Worm (Caenorhabditis elegans) whole organism, L4 larva: ENCODE results near the gene fbxc-23.

Experiments used
- D1046.2 ChIP-seq: fragments of 200-800 bp; sonication (Bioruptor generic); IDR thresholded peaks from 2 replicates; pipeline ENCODE4 v1.3.6; 2022; ENCODE audit warnings: missing genetic modification characterization, missing compliant biosample characterization
- F26F4.8 ChIP-seq: fragments of 200-800 bp; sonication (Bioruptor generic); conservative IDR thresholded peaks from 2 replicates; pipeline ENCODE4 v1.3.6; 2022; ENCODE audit warnings: missing genetic modification characterization, missing compliant biosample characterization
- F37D6.2 ChIP-seq: sonication (generic microtip); optimal IDR thresholded peaks from 2 replicates; lab custom pipeline; 2016; ENCODE audit warnings: mild to moderate bottlenecking, missing genetic modification characterization, missing compliant biosample characterization
- T20F7.1 ChIP-seq: fragments of 200-800 bp; sonication (Bioruptor generic); optimal IDR thresholded peaks from 2 replicates; lab custom pipeline; 2018; ENCODE audit warnings: mild to moderate bottlenecking, missing genetic modification characterization, missing compliant biosample characterization
- Y105C5A.15 ChIP-seq: fragments of 200-800 bp; sonication (Bioruptor generic); IDR thresholded peaks from 2 replicates; pipeline ENCODE4 v1.3.6; 2022; ENCODE audit warnings: missing genetic modification characterization, missing compliant biosample characterization
- Y5F2A.4 ChIP-seq: fragments of 200-800 bp; sonication (Bioruptor generic); optimal IDR thresholded peaks from 2 replicates; lab custom pipeline; 2018; ENCODE audit warnings: mild to moderate bottlenecking, missing genetic modification characterization, missing compliant biosample characterization
- aha-1 ChIP-seq: fragments of 150-350 bp; peaks from one replicate; lab custom pipeline; 2014; ENCODE audit warnings: missing biosample characterization, missing genetic modification characterization
- ama-1 ChIP-seq: fragments of 150-350 bp; optimal IDR thresholded peaks from 2 replicates; lab custom pipeline; 2014; ENCODE audit warnings: inconsistent platforms, mixed read lengths
- arid-1 ChIP-seq: fragments of 200-800 bp; sonication (Bioruptor generic); conservative IDR thresholded peaks from 2 replicates; pipeline ENCODE4 v1.3.6; 2022; ENCODE audit warnings: missing genetic modification reagents, missing genetic modification characterization, missing compliant biosample characterization
- attf-4 ChIP-seq: sonication (generic microtip); optimal IDR thresholded peaks from 3 replicates; lab custom pipeline; 2017; ENCODE audit warnings: missing biosample characterization, missing genetic modification characterization
- ceh-28 ChIP-seq: fragments of 150-350 bp; optimal IDR thresholded peaks from 2 replicates; lab custom pipeline; 2014; ENCODE audit warnings: missing biosample characterization, missing genetic modification reagents, missing genetic modification characterization
- ceh-62 ChIP-seq: sonication (generic microtip); optimal IDR thresholded peaks from 2 replicates; lab custom pipeline; 2017; ENCODE audit warnings: missing biosample characterization, missing genetic modification characterization
- ceh-82 ChIP-seq: sonication (generic microtip); optimal IDR thresholded peaks from 2 replicates; lab custom pipeline; 2017; ENCODE audit warnings: missing biosample characterization, missing genetic modification characterization
- daf-12 ChIP-seq: fragments of 150-350 bp; optimal IDR thresholded peaks from 2 replicates; lab custom pipeline; 2014; ENCODE audit warnings: missing biosample characterization, missing genetic modification reagents, missing genetic modification characterization
- daf-16 ChIP-seq, 3 experiments: sonication (generic microtip); optimal IDR thresholded peaks; 2 replicates each; lab custom pipeline; 2016 to 2017; ENCODE audit warnings: missing genetic modification characterization in 3 of 3, missing genetic modification reagents in 3 of 3, mild to moderate bottlenecking in 2 of 3, missing compliant biosample characterization in 2 of 3, missing biosample characterization in 1 of 3, moderate library complexity in 1 of 3
- daf-19 ChIP-seq: fragments of 200-800 bp; sonication (Bioruptor generic); conservative IDR thresholded peaks from 2 replicates; pipeline ENCODE4 v1.3.6; 2022; ENCODE audit warnings: missing genetic modification characterization, missing compliant biosample characterization
- dmd-6 ChIP-seq: fragments of 200-800 bp; sonication (Bioruptor generic); IDR thresholded peaks from 2 replicates; pipeline ENCODE4 v1.3.6; 2022; ENCODE audit warnings: missing genetic modification reagents, missing genetic modification characterization, missing compliant biosample characterization
- dmd-8 ChIP-seq: fragments of 200-800 bp; sonication (Bioruptor generic); IDR thresholded peaks from 2 replicates; pipeline ENCODE4 v1.3.6; 2022; ENCODE audit warnings: missing genetic modification characterization, missing compliant biosample characterization
- dve-1 ChIP-seq: sonication (generic microtip); optimal IDR thresholded peaks from 2 replicates; lab custom pipeline; 2017; ENCODE audit warnings: antibody characterized with exemption, mild to moderate bottlenecking, missing genetic modification characterization, missing compliant biosample characterization; ENCODE audit not compliant: insufficient read depth
- egl-27 ChIP-seq: sonication (generic microtip); optimal IDR thresholded peaks from 3 replicates; lab custom pipeline; 2017; ENCODE audit warnings: missing biosample characterization, missing genetic modification reagents, missing genetic modification characterization
- hif-1 ChIP-seq, 2 experiments: sonication (generic microtip); optimal IDR thresholded peaks; 2 replicates each; lab custom pipeline; 2016 to 2017; ENCODE audit warnings: missing compliant biosample characterization in 2 of 2, missing genetic modification characterization in 2 of 2, missing genetic modification reagents in 2 of 2, missing genotype in 2 of 2, mild to moderate bottlenecking in 1 of 2
- hlh-11 ChIP-seq: fragments of 200-800 bp; sonication (Bioruptor generic); optimal IDR thresholded peaks from 2 replicates; lab custom pipeline; 2018; ENCODE audit warnings: mild to moderate bottlenecking, missing genetic modification characterization, missing compliant biosample characterization
- hlh-30 ChIP-seq: sonication (generic microtip); optimal IDR thresholded peaks from 2 replicates; lab custom pipeline; 2017; ENCODE audit warnings: antibody characterized with exemption, mild to moderate bottlenecking, missing genetic modification characterization, missing compliant biosample characterization; ENCODE audit not compliant: insufficient read depth
- hmg-1.1 ChIP-seq: fragments of 200-800 bp; sonication (Bioruptor generic); IDR thresholded peaks from 2 replicates; pipeline ENCODE4 v1.3.6; 2022; ENCODE audit warnings: missing genetic modification reagents, missing genetic modification characterization, missing compliant biosample characterization
- jun-1 ChIP-seq: fragments of 150-350 bp; optimal IDR thresholded peaks from 2 replicates; lab custom pipeline; 2014; ENCODE audit warnings: missing biosample characterization, missing genetic modification reagents, missing genetic modification characterization
- lim-7 ChIP-seq: fragments of 200-800 bp; sonication (Bioruptor generic); IDR thresholded peaks from 2 replicates; pipeline ENCODE4 v1.3.6; 2022; ENCODE audit warnings: missing genetic modification characterization, missing compliant biosample characterization
- lin-13 ChIP-seq: fragments of 150-350 bp; optimal IDR thresholded peaks from 2 replicates; lab custom pipeline; 2014; ENCODE audit warnings: missing biosample characterization, missing genetic modification reagents, missing genetic modification characterization
- lin-15B ChIP-seq: fragments of 150-350 bp; sonication (generic microtip); optimal IDR thresholded peaks from 3 replicates; lab custom pipeline; 2014; ENCODE audit warnings: missing biosample characterization, missing genetic modification characterization
- lir-3 ChIP-seq: sonication (generic microtip); optimal IDR thresholded peaks from 2 replicates; lab custom pipeline; 2016; ENCODE audit warnings: mild to moderate bottlenecking, missing genetic modification characterization, missing compliant biosample characterization
- mdt-29 ChIP-seq: fragments of 200-800 bp; sonication (Bioruptor generic); IDR thresholded peaks from 2 replicates; pipeline ENCODE4 v1.3.6; 2022; ENCODE audit warnings: missing genetic modification reagents, missing genetic modification characterization, missing compliant biosample characterization
- mep-1 ChIP-seq: fragments of 150-350 bp; sonication (generic microtip); optimal IDR thresholded peaks from 3 replicates; lab custom pipeline; 2014; ENCODE audit warnings: missing biosample characterization, missing genetic modification characterization
- mxl-3 ChIP-seq: fragments of 200-800 bp; sonication (Bioruptor generic); optimal IDR thresholded peaks from 2 replicates; lab custom pipeline; 2018; ENCODE audit warnings: mild to moderate bottlenecking, missing genetic modification characterization, missing compliant biosample characterization
- nhr-10 ChIP-seq: fragments of 150-350 bp; optimal IDR thresholded peaks from 2 replicates; lab custom pipeline; 2014; ENCODE audit warnings: missing biosample characterization, missing genetic modification characterization
- nhr-102 ChIP-seq: sonication (generic microtip); optimal IDR thresholded peaks from 2 replicates; lab custom pipeline; 2016; ENCODE audit warnings: mild to moderate bottlenecking, missing genetic modification characterization, moderate library complexity, missing compliant biosample characterization
- nhr-237 ChIP-seq: sonication (generic microtip); optimal IDR thresholded peaks from 2 replicates; lab custom pipeline; 2017; ENCODE audit warnings: missing biosample characterization, missing genetic modification characterization
- nhr-42 ChIP-seq: fragments of 200-800 bp; sonication (Bioruptor generic); IDR thresholded peaks from 2 replicates; pipeline ENCODE4 v1.3.6; 2022; ENCODE audit warnings: missing genetic modification characterization, missing compliant biosample characterization
- nhr-48 ChIP-seq: sonication (generic microtip); optimal IDR thresholded peaks from 2 replicates; lab custom pipeline; 2016; ENCODE audit warnings: mild to moderate bottlenecking, missing genetic modification characterization, missing compliant biosample characterization
- nhr-6 ChIP-seq: fragments of 150-350 bp; optimal IDR thresholded peaks from 2 replicates; lab custom pipeline; 2014; ENCODE audit warnings: missing biosample characterization, missing genetic modification characterization
- pha-4 ChIP-seq, 2 experiments: fragments of 150-350 bp in 1 of 2; fragments of 200-800 bp in 1 of 2; sonication (Bioruptor generic) in 1 of 2; IDR thresholded peaks in 1 of 2; optimal IDR thresholded peaks in 1 of 2; 2 replicates each; pipeline versions ENCODE4 v1.3.6 to Lab custom; 2014 to 2022; ENCODE audit warnings: missing genetic modification characterization in 2 of 2, missing genetic modification reagents in 2 of 2, missing biosample characterization in 1 of 2, missing compliant biosample characterization in 1 of 2
- saeg-2 ChIP-seq: fragments of 200-800 bp; sonication (Bioruptor generic); IDR thresholded peaks from 2 replicates; pipeline ENCODE4 v1.3.6; 2022; ENCODE audit warnings: missing genetic modification reagents, missing genetic modification characterization, missing compliant biosample characterization
- sdz-12 ChIP-seq: fragments of 200-800 bp; sonication (Bioruptor generic); optimal IDR thresholded peaks from 2 replicates; lab custom pipeline; 2018; ENCODE audit warnings: mild to moderate bottlenecking, missing genetic modification characterization, missing compliant biosample characterization
- set-16 ChIP-seq: fragments of 200-800 bp; sonication (Bioruptor generic); IDR thresholded peaks from 2 replicates; pipeline ENCODE4 v1.3.6; 2022; ENCODE audit warnings: missing genetic modification reagents, missing genetic modification characterization, missing compliant biosample characterization
- snpc-1.2 ChIP-seq: fragments of 200-800 bp; sonication (Bioruptor generic); IDR thresholded peaks from 2 replicates; pipeline ENCODE4 v1.3.6; 2022; ENCODE audit warnings: missing genetic modification reagents, missing genetic modification characterization, missing compliant biosample characterization
- spr-1 ChIP-seq: sonication (generic microtip); optimal IDR thresholded peaks from 2 replicates; lab custom pipeline; 2016; ENCODE audit warnings: mild to moderate bottlenecking, missing genetic modification characterization, missing compliant biosample characterization
- tag-97 ChIP-seq: fragments of 200-800 bp; sonication (Bioruptor generic); IDR thresholded peaks from 2 replicates; pipeline ENCODE4 v1.3.6; 2022; ENCODE audit warnings: missing genetic modification characterization, missing compliant biosample characterization
- unc-130 ChIP-seq: sonication (generic microtip); optimal IDR thresholded peaks from 2 replicates; lab custom pipeline; 2016; ENCODE audit warnings: missing genetic modification reagents, missing genetic modification characterization, missing compliant biosample characterization
- unc-62 ChIP-seq, 3 experiments: fragments of 150-350 bp in 1 of 3; sonication (generic microtip); optimal IDR thresholded peaks in 2 of 3; peaks in 1 of 3; 1 replicate in 1 of 3; 2 replicates in 2 of 3; lab custom pipeline; 2014 to 2017; ENCODE audit warnings: missing biosample characterization in 3 of 3, missing genetic modification characterization in 3 of 3, missing genetic modification reagents in 3 of 3, missing genotype in 1 of 3
- vab-7 ChIP-seq: fragments of 200-800 bp; sonication (Bioruptor generic); IDR thresholded peaks from 2 replicates; pipeline ENCODE4 v1.3.6; 2022; ENCODE audit warnings: missing genetic modification reagents, missing genetic modification characterization, missing compliant biosample characterization
- zfp-2 ChIP-seq: sonication (generic microtip); optimal IDR thresholded peaks from 2 replicates; lab custom pipeline; 2016; ENCODE audit warnings: mild to moderate bottlenecking, missing genetic modification characterization, missing compliant biosample characterization

The fbxc-23 gene

ce11 chrII:13638576-13638975, 42.2 kb upstream of the fbxc-23 start (continued):
- TF ChIP-seq jun-1 (tag; lab: Kevin White, UChicago) (no peak), F37D6.2 (tag; lab: Kevin White, UChicago) (no peak), dmd-8 (no peak), snpc-1.2 (GFP tag; lab: Robert Waterston, UW) (no peak), tag-97 (GFP tag; lab: Robert Waterston, UW) (no peak), lir-3 (tag; lab: Kevin White, UChicago) (no peak), dve-1 (peak; percentile 82), daf-19 (no peak), D1046.2 (GFP tag; lab: Robert Waterston, UW) (no peak), aha-1 (peak; percentile 100), vab-7 (GFP tag; lab: Robert Waterston, UW) (no peak), ceh-62 (no peak), sdz-12 (GFP tag; lab: Kevin White, UChicago) (no peak), pha-4 (GFP tag; IDR thresholded peaks at IDR 0.05; lab: Robert Waterston, UW) (no peak), pha-4 (tag; optimal IDR thresholded peaks at IDR 0.05; lab: Kevin White, UChicago) (no peak), ceh-82 (no peak), nhr-10 (tag; lab: Kevin White, UChicago) (no peak), spr-1 (tag; lab: Kevin White, UChicago) (peak; percentile 17), Y105C5A.15 (no peak), mep-1 (tag; lab: Kevin White, UChicago) (peak; percentile 54), nhr-6 (tag; lab: Kevin White, UChicago) (peak; percentile 11), nhr-102 (peak; percentile 14), attf-4 (tag; lab: Kevin White, UChicago) (no peak), zfp-2 (tag; lab: Kevin White, UChicago) (no peak), hmg-1.1 (GFP tag; lab: Robert Waterston, UW) (no peak), arid-1 (GFP tag; lab: Robert Waterston, UW) (no peak), daf-12 (tag; lab: Kevin White, UChicago) (no peak), lin-13 (GFP tag; lab: Kevin White, UChicago) (peak; percentile 16), dmd-6 (GFP tag; lab: Robert Waterston, UW) (peak; percentile 25), ama-1 (lab: Kevin White, UChicago) (no peak), mdt-29 (GFP tag; lab: Robert Waterston, UW) (no peak), nhr-48 (tag; lab: Kevin White, UChicago) (peak; percentile 87), saeg-2 (GFP tag; lab: Robert Waterston, UW) (no peak), ceh-28 (peak; percentile 55), lim-7 (GFP tag; lab: Robert Waterston, UW) (no peak), nhr-237 (tag; lab: Kevin White, UChicago) (no peak), unc-130 (GFP tag; lab: Kevin White, UChicago) (no peak), mxl-3 (GFP tag; lab: Kevin White, UChicago) (peak; percentile 53), daf-16 (GFP tag; optimal IDR thresholded peaks at IDR 0.05; lab: Kevin White, UChicago) (no peak), daf-16 (tag; optimal IDR thresholded peaks at IDR 0.05; lab: Kevin White, UChicago) (peak; percentile 91), nhr-42 (GFP tag; lab: Robert Waterston, UW) (peak; percentile 76), hlh-11 (tag; lab: Kevin White, UChicago) (peak; percentile 87), lin-15B (no peak)

DNA sequence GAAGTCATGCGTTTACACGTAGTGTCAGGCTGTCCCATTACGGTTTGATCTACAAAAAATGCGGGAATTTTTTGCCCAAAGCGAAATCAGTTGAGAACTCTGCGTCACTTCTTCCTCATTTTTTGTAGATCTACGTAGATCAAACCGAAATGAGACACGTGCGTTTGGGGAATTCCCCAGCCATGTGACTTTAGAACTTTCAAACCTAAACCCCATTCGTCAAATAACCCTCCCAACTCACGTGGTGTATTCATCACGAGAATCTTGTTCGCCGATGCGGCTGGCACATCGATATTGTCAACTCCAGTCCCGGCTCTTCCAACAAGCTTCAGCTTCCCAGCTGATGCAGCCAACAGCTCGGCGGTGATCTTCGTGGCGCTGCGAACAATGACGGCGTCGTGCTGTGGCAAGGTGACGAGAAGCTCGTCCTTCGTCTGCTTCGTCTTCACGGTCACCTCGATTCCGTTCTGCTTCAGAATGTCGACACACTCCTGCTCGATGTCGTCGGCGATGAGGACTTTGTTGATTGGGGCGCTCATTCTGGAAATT, 41.7 kb upstream of the fbxc-23 start, which contains the start of gene phdh-1:
Gene phdh-1 (minus strand): TSS at position 540 of the 549 bp plus-strand sequence.
- TF ChIP-seq ceh-82 = no peak
- TF ChIP-seq hmg-1.1 (GFP tag; lab: Robert Waterston, UW) = no peak
- TF ChIP-seq pha-4 (GFP tag; IDR thresholded peaks at IDR 0.05; lab: Robert Waterston, UW) = no peak
- TF ChIP-seq pha-4 (tag; optimal IDR thresholded peaks at IDR 0.05; lab: Kevin White, UChicago) = no peak
- TF ChIP-seq F26F4.8 (GFP tag; lab: Robert Waterston, UW) = no peak
- peak; percentile 74 for TF ChIP-seq set-16 (GFP tag; lab: Robert Waterston, UW)
- TF ChIP-seq egl-27 (tag; lab: Kevin White, UChicago) = no peak
- no peak for TF ChIP-seq Y5F2A.4
- TF ChIP-seq attf-4 (tag; lab: Kevin White, UChicago) = no peak
- no peak for TF ChIP-seq F37D6.2 (tag; lab: Kevin White, UChicago)
- peak; percentile 84 for TF ChIP-seq aha-1
- no peak for TF ChIP-seq spr-1 (tag; lab: Kevin White, UChicago)
- TF ChIP-seq unc-62 (GFP tag; optimal IDR thresholded peaks at IDR 0.05 in 1 of 2; lab: Kevin White, UChicago) = peak in 1 of 2 experiments; percentile 18
- TF ChIP-seq unc-62 (tag; optimal IDR thresholded peaks at IDR 0.05; lab: Kevin White, UChicago) = no peak
- no peak for TF ChIP-seq hif-1 (tag; optimal IDR thresholded peaks at IDR 0.05; lab: Kevin White, UChicago)
- no peak for TF ChIP-seq T20F7.1 (GFP tag; lab: Kevin White, UChicago)
- peak; percentile 51 for TF ChIP-seq hlh-30 (tag; lab: Kevin White, UChicago)
